Worm (Caenorhabditis elegans) whole organism, early embryonic: ENCODE measurements around the gene F56D5.3.

Experiments
- B0310.2 ChIP-seq: sonication (generic microtip); optimal IDR thresholded peaks from 2 replicates; lab custom pipeline; 2016; ENCODE audit warnings: mild to moderate bottlenecking, missing genetic modification characterization, missing compliant biosample characterization
- ama-1 ChIP-seq: fragments of 150-350 bp; optimal IDR thresholded peaks from 2 replicates; lab custom pipeline; 2014
- ceh-36 ChIP-seq: sonication (generic microtip); optimal IDR thresholded peaks from 2 replicates; lab custom pipeline; 2016; ENCODE audit warnings: missing genetic modification characterization, inconsistent platforms, missing compliant biosample characterization
- ets-7 ChIP-seq: sonication (generic microtip); optimal IDR thresholded peaks from 2 replicates; lab custom pipeline; 2016; ENCODE audit warnings: missing genotype, missing genetic modification characterization, missing compliant biosample characterization
- flt-1 ChIP-seq: fragments of 200-800 bp; sonication (Bioruptor generic); IDR thresholded peaks from 2 replicates; pipeline ENCODE4 v1.3.6; 2022; ENCODE audit warnings: missing genetic modification characterization, missing compliant biosample characterization
- hnd-1 ChIP-seq: sonication (generic microtip); optimal IDR thresholded peaks from 2 replicates; lab custom pipeline; 2016; ENCODE audit warnings: missing genetic modification characterization, missing compliant biosample characterization
- sea-1 ChIP-seq: fragments of 200-800 bp; sonication (Bioruptor generic); conservative IDR thresholded peaks from 2 replicates; pipeline ENCODE4 v1.3.6; 2022; ENCODE audit warnings: missing genetic modification characterization, missing compliant biosample characterization
- tbx-11 ChIP-seq: fragments of 200-800 bp; sonication (Bioruptor generic); IDR thresholded peaks from 2 replicates; pipeline ENCODE4 v1.3.6; 2022; ENCODE audit warnings: missing genetic modification characterization, missing compliant biosample characterization
- tbx-37 ChIP-seq: fragments of 200-800 bp; sonication (Bioruptor generic); conservative IDR thresholded peaks from 2 replicates; pipeline ENCODE4 v1.3.6; 2022; ENCODE audit warnings: missing genetic modification reagents, missing genetic modification characterization, missing compliant biosample characterization
- tra-4 ChIP-seq: sonication (generic microtip); optimal IDR thresholded peaks from 2 replicates; lab custom pipeline; 2017; ENCODE audit warnings: missing genetic modification characterization, missing compliant biosample characterization

ce11 chrIV:9371126-9371525 lies 26.3 kb upstream of the F56D5.3 start, which contains the start of gene fbxc-58:
- no peak for TF ChIP-seq ama-1 (lab: Kevin White, UChicago)
- no peak for TF ChIP-seq ceh-36
- TF ChIP-seq tbx-37 (GFP tag; lab: Robert Waterston, UW) = no peak
- no peak for TF ChIP-seq tra-4 (tag; lab: Kevin White, UChicago)
- TF ChIP-seq hnd-1 = no peak
- TF ChIP-seq tbx-11 = no peak
- TF ChIP-seq flt-1 (GFP tag; lab: Robert Waterston, UW) = no peak
- TF ChIP-seq sea-1 (GFP tag; lab: Robert Waterston, UW) = no peak
- no peak for TF ChIP-seq B0310.2 (tag; lab: Kevin White, UChicago)
- no peak for TF ChIP-seq ets-7 (tag; lab: Kevin White, UChicago)
